Worm (Caenorhabditis elegans): ENCODE measurements around the gene VZK822L.2.

- TF ChIP-seq blmp-1 (tag; optimal IDR thresholded peaks at IDR 0.05) (no peak), ama-1 (optimal IDR thresholded peaks at IDR 0.05) (no peak), C34B4.2 (tag; optimal IDR thresholded peaks at IDR 0.05) (no peak), ztf-11 (tag; optimal IDR thresholded peaks at IDR 0.05) (no peak)
These were observed 11.4 kb upstream of the VZK822L.2 start for ce11 chrIV:11900399-11900798.
